Worm (Caenorhabditis elegans) whole organism, L1 larva: ENCODE data around the gene C12D12.1.
A peak's percentile ranks its signal among the peaks of the same experiment; 100 is the strongest.

ENCODE experiments used
- C16A3.4 ChIP-seq: fragments of 150-350 bp; optimal IDR thresholded peaks from 2 replicates; lab custom pipeline; 2014; ENCODE audit warnings: missing biosample characterization, missing genetic modification characterization
- F16B12.6 ChIP-seq: fragments of 150-350 bp; optimal IDR thresholded peaks from 2 replicates; lab custom pipeline; 2014; ENCODE audit warnings: missing biosample characterization, missing genetic modification characterization
- aha-1 ChIP-seq: fragments of 150-350 bp; optimal IDR thresholded peaks from 2 replicates; lab custom pipeline; 2014; ENCODE audit warnings: missing biosample characterization, missing genetic modification characterization
- alr-1 ChIP-seq: fragments of 200-800 bp; sonication (Bioruptor generic); optimal IDR thresholded peaks from 2 replicates; lab custom pipeline; 2018; ENCODE audit warnings: borderline replicate concordance, mild to moderate bottlenecking, missing genetic modification characterization, missing compliant biosample characterization
- ceh-63 ChIP-seq: fragments of 200-800 bp; sonication (Bioruptor generic); optimal IDR thresholded peaks from 2 replicates; lab custom pipeline; 2018; ENCODE audit warnings: mild to moderate bottlenecking, missing genetic modification characterization, missing compliant biosample characterization
- ceh-90 ChIP-seq: sonication (generic microtip); optimal IDR thresholded peaks from 2 replicates; lab custom pipeline; 2016; ENCODE audit warnings: missing genetic modification characterization, missing compliant biosample characterization
- dpl-1 ChIP-seq, 3 experiments: fragments of 150-350 bp in 2 of 3; sonication (generic microtip) in 1 of 3; optimal IDR thresholded peaks; 2 replicates each; lab custom pipeline; 2014 to 2017; ENCODE audit warnings: missing biosample characterization in 3 of 3, missing genetic modification characterization in 3 of 3, missing genetic modification reagents in 3 of 3
- efl-1 ChIP-seq, 4 experiments: fragments of 150-350 bp; optimal IDR thresholded peaks in 3 of 4; peaks in 1 of 4; 1 replicate in 1 of 4; 2 replicates in 3 of 4; lab custom pipeline; 2014; ENCODE audit warnings: missing biosample characterization in 2 of 4, missing genetic modification characterization in 2 of 4, missing genetic modification reagents in 2 of 4
- egl-13 ChIP-seq: sonication (generic microtip); optimal IDR thresholded peaks from 2 replicates; lab custom pipeline; 2016; ENCODE audit warnings: missing genotype, missing genetic modification reagents, missing genetic modification characterization, missing compliant biosample characterization
- egl-27 ChIP-seq, 2 experiments: fragments of 150-350 bp in 1 of 2; sonication (generic microtip); optimal IDR thresholded peaks; 3 replicates each; lab custom pipeline; 2017 to 2018; ENCODE audit warnings: missing biosample characterization in 2 of 2, missing genetic modification characterization in 2 of 2, missing genetic modification reagents in 2 of 2
- elt-2 ChIP-seq: sonication (generic microtip); optimal IDR thresholded peaks from 2 replicates; lab custom pipeline; 2016; ENCODE audit warnings: missing genetic modification characterization, mild to moderate bottlenecking, inconsistent platforms, missing compliant biosample characterization, missing genetic modification reagents
- ets-5 ChIP-seq: fragments of 200-800 bp; sonication (Bioruptor generic); IDR thresholded peaks from 2 replicates; pipeline ENCODE4 v1.3.6; 2022; ENCODE audit warnings: missing genetic modification characterization, missing compliant biosample characterization
- fkh-4 ChIP-seq: sonication (generic microtip); optimal IDR thresholded peaks from 2 replicates; lab custom pipeline; 2016; ENCODE audit warnings: missing compliant biosample characterization, missing genetic modification characterization, borderline replicate concordance
- hpl-2 ChIP-seq: fragments of 150-350 bp; optimal IDR thresholded peaks from 2 replicates; lab custom pipeline; 2014; ENCODE audit warnings: missing biosample characterization, missing genetic modification reagents, missing genetic modification characterization
- lin-14 ChIP-seq: fragments of 200-800 bp; sonication (Bioruptor generic); optimal IDR thresholded peaks from 2 replicates; lab custom pipeline; 2018; ENCODE audit warnings: mild to moderate bottlenecking, missing genetic modification characterization, moderate library complexity, missing compliant biosample characterization
- lin-35 ChIP-seq, 2 experiments: fragments of 150-350 bp; optimal IDR thresholded peaks; 2 replicates each; lab custom pipeline; 2014; ENCODE audit warnings: missing biosample characterization in 2 of 2, missing genetic modification characterization in 2 of 2, missing genetic modification reagents in 2 of 2
- lir-3 ChIP-seq: sonication (generic microtip); optimal IDR thresholded peaks from 2 replicates; lab custom pipeline; 2016; ENCODE audit warnings: mild to moderate bottlenecking, missing genetic modification characterization, moderate library complexity, missing compliant biosample characterization; ENCODE audit not compliant: poor library complexity
- lsy-2 ChIP-seq, 2 experiments: fragments of 150-350 bp; optimal IDR thresholded peaks; 2 replicates each; lab custom pipeline; 2014; ENCODE audit warnings: missing biosample characterization in 2 of 2, missing genetic modification characterization in 2 of 2
- mab-9 ChIP-seq: fragments of 200-800 bp; sonication (Bioruptor generic); IDR thresholded peaks from 2 replicates; pipeline ENCODE4 v1.3.6; 2022; ENCODE audit warnings: missing genetic modification reagents, missing genetic modification characterization, missing compliant biosample characterization
- nhr-20 ChIP-seq: sonication (generic microtip); optimal IDR thresholded peaks from 2 replicates; lab custom pipeline; 2016; ENCODE audit warnings: mild to moderate bottlenecking, missing genetic modification characterization, missing compliant biosample characterization
- nhr-47 ChIP-seq: sonication (generic microtip); optimal IDR thresholded peaks from 2 replicates; lab custom pipeline; 2016; ENCODE audit warnings: mild to moderate bottlenecking, missing genetic modification characterization, moderate library complexity, missing compliant biosample characterization
- nhr-71 ChIP-seq: sonication (generic microtip); optimal IDR thresholded peaks from 2 replicates; lab custom pipeline; 2016; ENCODE audit warnings: mild to moderate bottlenecking, missing genetic modification characterization, moderate library complexity, missing compliant biosample characterization
- sup-37 ChIP-seq: fragments of 200-800 bp; sonication (Bioruptor generic); optimal IDR thresholded peaks from 2 replicates; lab custom pipeline; 2018; ENCODE audit warnings: mild to moderate bottlenecking, missing genetic modification characterization, missing compliant biosample characterization
- swsn-7 ChIP-seq: sonication (generic microtip); optimal IDR thresholded peaks from 2 replicates; lab custom pipeline; 2016; ENCODE audit warnings: missing genetic modification characterization, missing compliant biosample characterization
- unc-130 ChIP-seq: fragments of 150-350 bp; optimal IDR thresholded peaks from 2 replicates; lab custom pipeline; 2017; ENCODE audit warnings: missing biosample characterization, missing genetic modification characterization, inconsistent platforms
- unc-62 ChIP-seq: fragments of 150-350 bp; optimal IDR thresholded peaks from 2 replicates; lab custom pipeline; 2014; ENCODE audit warnings: missing biosample characterization, missing genetic modification reagents, missing genetic modification characterization
- vab-15 ChIP-seq: sonication (generic microtip); optimal IDR thresholded peaks from 2 replicates; lab custom pipeline; 2017; ENCODE audit warnings: missing genotype, mild to moderate bottlenecking, missing genetic modification characterization, missing compliant biosample characterization
- zag-1 ChIP-seq: fragments of 150-350 bp; optimal IDR thresholded peaks from 2 replicates; lab custom pipeline; 2014; ENCODE audit warnings: missing biosample characterization, missing genetic modification characterization
- zip-4 ChIP-seq: fragments of 200-800 bp; sonication (Bioruptor generic); optimal IDR thresholded peaks from 2 replicates; lab custom pipeline; 2018; ENCODE audit warnings: mild to moderate bottlenecking, missing genetic modification characterization, moderate library complexity, missing compliant biosample characterization
- ztf-11 ChIP-seq, 2 experiments: sonication (generic microtip); optimal IDR thresholded peaks; 2 replicates each; lab custom pipeline; 2016 to 2017; ENCODE audit warnings: missing genetic modification characterization in 2 of 2, missing biosample characterization in 1 of 2, missing compliant biosample characterization in 1 of 2

The C12D12.1 gene

DNA sequence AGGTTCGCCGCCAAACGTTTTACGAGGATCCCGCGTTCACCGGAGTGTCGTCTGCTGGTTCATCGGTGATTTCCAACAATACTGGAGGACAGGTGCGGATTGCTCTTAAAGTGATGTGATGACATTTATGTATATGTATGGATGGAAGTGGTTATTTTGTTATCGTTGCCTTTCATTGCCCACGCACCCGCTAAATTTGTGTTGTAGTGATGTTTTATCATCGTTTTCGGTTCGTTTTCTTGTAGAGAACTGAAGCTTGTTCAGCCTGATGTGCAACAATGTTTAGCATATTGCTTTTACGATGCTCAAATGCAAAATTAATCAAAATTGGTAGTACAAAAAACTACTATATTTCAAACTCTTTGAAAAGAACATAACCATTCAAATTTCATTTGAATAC, 48.8 kb downstream of the C12D12.1 start:
- TF ChIP-seq lsy-2 (tag; optimal IDR thresholded peaks at IDR 0.05; lab: Kevin White, UChicago) (no peak), ztf-11 (tag; optimal IDR thresholded peaks at IDR 0.05; lab: Kevin White, UChicago) (no peak), aha-1 (tag; lab: Kevin White, UChicago) (no peak), hpl-2 (GFP tag; lab: Kevin White, UChicago) (no peak), egl-27 (tag; optimal IDR thresholded peaks at IDR 0.05; lab: Kevin White, UChicago) (no peak), egl-13 (tag; lab: Kevin White, UChicago) (no peak), alr-1 (tag; lab: Kevin White, UChicago) (no peak)

DNA sequence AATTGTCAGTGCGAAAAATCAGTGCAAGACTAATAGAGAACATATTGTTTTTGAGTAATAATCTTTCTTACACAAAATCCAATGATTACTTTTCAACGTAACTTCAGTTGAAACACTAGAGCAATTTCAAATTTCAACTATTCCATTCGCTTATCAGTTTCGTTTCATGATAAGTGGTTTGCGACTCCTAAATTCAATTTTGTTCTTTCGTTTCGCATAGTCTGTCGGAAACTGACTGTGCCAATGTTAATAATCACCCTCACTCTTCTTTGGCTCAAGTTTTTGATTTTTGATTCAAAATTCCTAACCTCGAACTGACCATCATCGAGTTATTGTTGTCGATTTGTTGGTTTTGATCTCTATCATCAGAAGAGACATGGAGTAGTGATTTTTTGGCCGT, 49.7 kb downstream of the C12D12.1 start:
- TF ChIP-seq zag-1 (no peak), elt-2 (tag; lab: Kevin White, UChicago) (peak; percentile 31), zip-4 (GFP tag; lab: Kevin White, UChicago) (no peak), F16B12.6 (no peak), lir-3 (no peak), swsn-7 (tag; lab: Kevin White, UChicago) (no peak), unc-62 (GFP tag; lab: Kevin White, UChicago) (no peak), ceh-63 (GFP tag; lab: Kevin White, UChicago) (no peak), efl-1 (optimal IDR thresholded peaks at IDR 0.05; lab: Kevin White, UChicago) (no peak), efl-1 (GFP tag; optimal IDR thresholded peaks at IDR 0.05 in 1 of 2; lab: Kevin White, UChicago) (peak in 1 of 2 experiments; percentile 40)

DNA sequence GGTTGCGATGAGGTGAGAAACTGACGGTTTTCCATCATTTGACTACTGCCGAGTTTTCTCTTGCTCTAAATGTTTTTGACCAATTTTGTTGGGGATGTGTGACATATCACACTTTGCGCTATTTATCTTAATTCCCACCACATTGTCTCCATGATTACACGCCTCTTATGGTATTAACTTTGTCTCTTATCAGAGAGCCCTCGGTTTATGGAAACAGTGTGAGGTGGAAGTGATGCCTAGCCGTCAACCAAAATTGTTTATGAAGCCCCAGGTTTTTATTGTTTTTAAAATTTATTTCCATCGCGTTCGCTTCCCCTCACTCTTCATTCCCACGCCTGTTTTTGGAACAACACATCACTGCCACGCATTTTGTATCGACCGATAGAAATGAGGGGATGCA, 52.1 kb downstream of the C12D12.1 start:
- TF ChIP-seq elt-2 (tag; lab: Kevin White, UChicago) (peak; percentile 63), zip-4 (GFP tag; lab: Kevin White, UChicago) (no peak)

DNA sequence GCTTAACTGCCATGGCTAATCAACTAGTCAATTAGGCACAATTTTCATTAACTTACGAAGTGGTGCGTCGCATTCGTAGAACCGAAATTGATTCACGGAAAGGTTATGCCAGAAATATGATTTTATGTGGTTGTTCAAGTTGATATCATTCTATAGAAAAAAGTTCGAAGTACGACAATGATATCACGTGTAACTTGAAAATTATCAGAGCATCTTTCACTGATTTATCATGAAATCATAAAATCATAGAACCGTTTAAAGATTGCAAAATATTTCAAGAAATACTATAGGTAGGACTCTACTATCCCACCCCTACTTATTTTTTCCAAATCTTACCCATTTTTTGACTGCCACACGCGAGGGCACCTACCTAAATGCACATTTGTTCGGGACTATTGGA, 53.9 kb downstream of the C12D12.1 start:
- TF ChIP-seq lin-14 (GFP tag; lab: Kevin White, UChicago) (peak; percentile 3), unc-130 (tag; lab: Kevin White, UChicago) (no peak), elt-2 (tag; lab: Kevin White, UChicago) (peak; percentile 51), nhr-71 (tag; lab: Kevin White, UChicago) (peak; percentile 2), fkh-4 (tag; lab: Kevin White, UChicago) (no peak)

DNA sequence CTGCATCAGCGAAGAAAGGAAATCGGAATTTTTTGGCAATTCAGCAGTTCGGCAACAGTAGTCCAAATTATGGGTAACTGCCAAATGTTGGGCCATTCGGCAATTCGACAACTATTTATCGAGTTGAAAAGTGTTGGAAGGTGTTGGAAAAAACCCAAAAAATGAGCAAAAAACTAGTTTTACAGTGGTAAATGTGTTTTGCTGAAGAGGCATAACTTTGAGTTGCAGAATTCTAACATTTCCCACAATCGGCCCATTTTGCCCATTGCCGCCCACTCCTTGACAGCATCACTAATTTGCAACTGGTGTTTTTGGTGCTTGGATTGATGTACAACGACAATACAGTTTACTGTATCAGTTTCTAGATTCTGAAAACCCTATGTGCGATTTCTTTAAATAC, 54.6 kb downstream of the C12D12.1 start:
- no peak for TF ChIP-seq efl-1 (optimal IDR thresholded peaks at IDR 0.05; lab: Kevin White, UChicago)
- TF ChIP-seq efl-1 (GFP tag; optimal IDR thresholded peaks at IDR 0.05 in 1 of 2; lab: Kevin White, UChicago), result peak in 1 of 2 experiments; percentile 77
- TF ChIP-seq zip-4 (GFP tag; lab: Kevin White, UChicago), result no peak

DNA sequence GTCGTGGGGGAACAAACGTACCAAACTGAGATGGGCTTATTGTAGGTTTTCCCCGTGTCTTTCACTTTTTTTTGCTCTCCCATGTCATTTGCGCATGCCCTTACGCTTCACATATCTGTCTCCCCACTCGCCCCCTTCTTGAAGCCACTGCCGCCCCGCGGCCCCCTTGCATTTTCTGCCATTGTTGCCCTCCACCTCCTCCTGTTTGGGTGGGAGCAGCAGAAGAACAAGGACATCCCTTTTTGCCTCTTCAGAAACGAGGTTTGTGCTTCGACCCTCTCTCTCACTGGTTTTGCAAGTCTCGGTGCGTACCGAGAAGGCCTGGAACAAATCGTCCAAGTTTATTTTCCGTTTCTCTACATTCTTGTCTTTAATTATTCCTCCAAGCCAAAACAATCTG, 55.1 kb downstream of the C12D12.1 start:
- TF ChIP-seq nhr-20 (tag; lab: Kevin White, UChicago), result no peak
- TF ChIP-seq lin-35 (GFP tag; optimal IDR thresholded peaks at IDR 0.05; lab: Kevin White, UChicago), result no peak
- no peak for TF ChIP-seq dpl-1 (GFP tag; optimal IDR thresholded peaks at IDR 0.05; lab: Kevin White, UChicago)
- no peak for TF ChIP-seq ets-5
- TF ChIP-seq C16A3.4, result no peak
- no peak for TF ChIP-seq sup-37 (GFP tag; lab: Kevin White, UChicago)
- TF ChIP-seq vab-15 (tag; lab: Kevin White, UChicago), result no peak
- no peak for TF ChIP-seq mab-9 (GFP tag; lab: Robert Waterston, UW)
- no peak for TF ChIP-seq ceh-90
- TF ChIP-seq lin-14 (GFP tag; lab: Kevin White, UChicago), result no peak
- no peak for TF ChIP-seq nhr-47
- TF ChIP-seq unc-130 (tag; lab: Kevin White, UChicago), result no peak
